Worm (Caenorhabditis elegans) whole organism, L4 larva: ENCODE results near the gene cyp-35B3.

Experiments used
- R02D3.7 ChIP-seq: fragments of 150-350 bp; sonication (generic microtip); optimal IDR thresholded peaks from 3 replicates; lab custom pipeline; 2014; ENCODE audit warnings: missing biosample characterization, missing genetic modification characterization
- ama-1 ChIP-seq: fragments of 150-350 bp; optimal IDR thresholded peaks from 2 replicates; lab custom pipeline; 2014; ENCODE audit warnings: inconsistent platforms, mixed read lengths
- dpl-1 ChIP-seq: fragments of 150-350 bp; optimal IDR thresholded peaks from 2 replicates; lab custom pipeline; 2014; ENCODE audit warnings: missing biosample characterization, missing genetic modification reagents, missing genetic modification characterization
- duxl-1 ChIP-seq: sonication (generic microtip); optimal IDR thresholded peaks from 2 replicates; lab custom pipeline; 2016; ENCODE audit warnings: mild to moderate bottlenecking, missing genetic modification characterization, moderate library complexity, missing compliant biosample characterization; ENCODE audit not compliant: poor library complexity
- lsy-2 ChIP-seq, 2 experiments: fragments of 150-350 bp in 1 of 2; sonication (generic microtip) in 1 of 2; optimal IDR thresholded peaks; 2 replicates each; lab custom pipeline; 2014 to 2017; ENCODE audit warnings: missing biosample characterization in 2 of 2, missing genetic modification characterization in 2 of 2
- nhr-77 ChIP-seq: fragments of 150-350 bp; optimal IDR thresholded peaks from 2 replicates; lab custom pipeline; 2014; ENCODE audit warnings: missing biosample characterization, missing genetic modification characterization
- zag-1 ChIP-seq: fragments of 150-350 bp; optimal IDR thresholded peaks from 2 replicates; lab custom pipeline; 2014; ENCODE audit warnings: missing biosample characterization, missing genetic modification characterization
- zfp-2 ChIP-seq: sonication (generic microtip); optimal IDR thresholded peaks from 2 replicates; lab custom pipeline; 2016; ENCODE audit warnings: mild to moderate bottlenecking, missing genetic modification characterization, missing compliant biosample characterization

ce11 chrV:3994048-3994447, 48.9 kb downstream of the cyp-35B3 start, which contains the start of gene K09D9.9:
- TF ChIP-seq dpl-1 (no peak), R02D3.7 (tag; lab: Kevin White, UChicago) (no peak), duxl-1 (tag; lab: Kevin White, UChicago) (no peak), nhr-77 (tag; lab: Kevin White, UChicago) (no peak), zfp-2 (tag; lab: Kevin White, UChicago) (no peak), zag-1 (tag; lab: Kevin White, UChicago) (no peak), lsy-2 (tag; optimal IDR thresholded peaks at IDR 0.05; lab: Kevin White, UChicago) (no peak), ama-1 (lab: Kevin White, UChicago) (no peak)
